Fruit fly (Drosophila melanogaster): Measurements from ENCODE around the gene Archease.
A peak's percentile ranks its signal among the peaks of the same experiment; 100 is the strongest.

Archease gene

DNA sequence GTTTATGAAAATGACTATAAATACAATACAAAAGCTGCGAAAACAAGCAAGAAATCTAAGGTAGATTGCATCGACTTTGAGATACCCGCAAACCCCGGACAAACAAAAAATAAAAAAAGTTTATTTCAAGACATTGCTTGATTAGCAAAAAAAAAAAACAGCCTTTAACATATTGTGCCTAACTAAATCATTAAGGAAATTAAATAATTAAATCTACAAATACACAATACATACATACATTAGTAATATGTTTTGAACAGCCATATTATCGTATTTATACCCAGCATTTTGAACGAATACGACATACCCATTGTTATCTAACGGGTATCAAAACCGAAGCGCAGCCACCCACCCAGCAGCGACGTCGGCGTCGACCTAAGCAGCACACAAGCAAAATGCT, 49.9 kb downstream of the Archease start (continued):
- TF ChIP-seq Fer2 (tag; optimal IDR thresholded peaks at IDR 0.05) = no peak
- no peak for TF ChIP-seq amos (GFP tag; IDR thresholded peaks at IDR 0.05; ENCODE audit: partially characterized antibody)
- peak; percentile 60; the same call in 1 of the 4 replicates for TF ChIP-seq Gug (GFP tag; IDR thresholded peaks at IDR 0.05)
- no peak for TF ChIP-seq CG1233 (GFP tag; optimal IDR thresholded peaks at IDR 0.05)
- no peak for TF ChIP-seq Dref (GFP tag; IDR thresholded peaks at IDR 0.05)
- TF ChIP-seq lab (GFP tag; optimal IDR thresholded peaks at IDR 0.05) = peak; percentile 31
- TF ChIP-seq CG11398 (GFP tag; optimal IDR thresholded peaks at IDR 0.05) = no peak
- TF ChIP-seq Atf-2 (GFP tag; optimal IDR thresholded peaks at IDR 0.05) = no peak
- TF ChIP-seq CG11504 (tag; optimal IDR thresholded peaks at IDR 0.05) = peak; percentile 69
- TF ChIP-seq Doc2 (GFP tag; IDR thresholded peaks at IDR 0.05) = no peak
- TF ChIP-seq CG14860 (GFP tag; IDR thresholded peaks at IDR 0.05; ENCODE audit: partially characterized antibody) = no peak
- peak; percentile 9 for TF ChIP-seq CG12155 (GFP tag; optimal IDR thresholded peaks at IDR 0.05)
- TF ChIP-seq CG2678 (tag; optimal IDR thresholded peaks at IDR 0.05) = peak; percentile 62
- TF ChIP-seq ci (GFP tag; IDR thresholded peaks at IDR 0.05) = no peak
- TF ChIP-seq CG10267 (tag; optimal IDR thresholded peaks at IDR 0.05) = peak; percentile 12
- TF ChIP-seq nmo (GFP tag; optimal IDR thresholded peaks at IDR 0.05) = peak; percentile 77
- TF ChIP-seq CG16815 (GFP tag; optimal IDR thresholded peaks at IDR 0.05) = peak; percentile 48
- TF ChIP-seq bowl (GFP tag; IDR thresholded peaks at IDR 0.05) = no peak
- TF ChIP-seq HLH3B (GFP tag; IDR thresholded peaks at IDR 0.05) = no peak
- TF ChIP-seq Ravus (GFP tag; IDR thresholded peaks at IDR 0.05) = no peak
- peak; percentile 17 for TF ChIP-seq CG1602 (GFP tag; optimal IDR thresholded peaks at IDR 0.05)
- no peak for TF ChIP-seq CG4360 (GFP tag; IDR thresholded peaks at IDR 0.05)
- TF ChIP-seq CG18619 (GFP tag; optimal IDR thresholded peaks at IDR 0.05) = peak; percentile 34
- TF ChIP-seq Pdp1 (GFP tag; optimal IDR thresholded peaks at IDR 0.05) = peak in 1 of 2 experiments; percentile 41
- peak; percentile 56 for TF ChIP-seq CG9437 (GFP tag; optimal IDR thresholded peaks at IDR 0.05)
- no peak for TF ChIP-seq CG7271 (tag; optimal IDR thresholded peaks at IDR 0.05)
- TF ChIP-seq CG7745 (tag; optimal IDR thresholded peaks at IDR 0.05) = no peak
- no peak for TF ChIP-seq CG11723 (GFP tag; optimal IDR thresholded peaks at IDR 0.05)
- peak; percentile 36 for TF ChIP-seq CG12659 (GFP tag; optimal IDR thresholded peaks at IDR 0.05)
- peak; percentile 64 for TF ChIP-seq CG2120 (GFP tag; optimal IDR thresholded peaks at IDR 0.05)
- no peak for TF ChIP-seq NK7.1 (GFP tag; optimal IDR thresholded peaks at IDR 0.05)
- TF ChIP-seq CG17385 (GFP tag; optimal IDR thresholded peaks at IDR 0.05) = peak; percentile 20
- peak; percentile 57 for TF ChIP-seq Ssrp (tag; optimal IDR thresholded peaks at IDR 0.05)
- TF ChIP-seq CG7928 (GFP tag; optimal IDR thresholded peaks at IDR 0.05) = no peak
- peak; percentile 45 for TF ChIP-seq CG4820 (GFP tag; optimal IDR thresholded peaks at IDR 0.05)
- peak; percentile 17 for TF ChIP-seq az2 (GFP tag; optimal IDR thresholded peaks at IDR 0.05)
- TF ChIP-seq CG8281 (tag; optimal IDR thresholded peaks at IDR 0.05) = no peak
- peak; percentile 54 for TF ChIP-seq tio (GFP tag; optimal IDR thresholded peaks at IDR 0.05)
- TF ChIP-seq Meics (GFP tag; optimal IDR thresholded peaks at IDR 0.05) = no peak
- peak; percentile 72 for TF ChIP-seq phol (tag; optimal IDR thresholded peaks at IDR 0.05)
- TF ChIP-seq mld (GFP tag; IDR thresholded peaks at IDR 0.05; ENCODE audit: partially characterized antibody) = no peak
- peak; percentile 5 for TF ChIP-seq fu2 (GFP tag; optimal IDR thresholded peaks at IDR 0.05)
- TF ChIP-seq da (GFP tag; optimal IDR thresholded peaks at IDR 0.05) = no peak
- no peak for TF ChIP-seq H2.0 (GFP tag; IDR thresholded peaks at IDR 0.05)
- TF ChIP-seq Side (GFP tag; optimal IDR thresholded peaks at IDR 0.05) = no peak
- TF ChIP-seq dpn (GFP tag; optimal IDR thresholded peaks at IDR 0.05) = peak; percentile 18 to 34
- no peak for TF ChIP-seq maf-S (GFP tag; optimal IDR thresholded peaks at IDR 0.05)
- TF ChIP-seq CG11093 (GFP tag; IDR thresholded peaks at IDR 0.05) = peak; percentile 25; the same call in 1 of the 3 replicates
- TF ChIP-seq NfI (GFP tag; optimal IDR thresholded peaks at IDR 0.05) = peak; percentile 3
- TF ChIP-seq CG13123 (GFP tag; optimal IDR thresholded peaks at IDR 0.05) = no peak
- TF ChIP-seq PHDP (tag; optimal IDR thresholded peaks at IDR 0.05) = peak; percentile 52
